Worm (Caenorhabditis elegans) whole organism, L2 larva: Measurements from ENCODE around the gene R05D3.8.

ENCODE experiments used
- C34F6.9 ChIP-seq: fragments of 150-350 bp; optimal IDR thresholded peaks from 2 replicates; lab custom pipeline; 2014; ENCODE audit warnings: missing biosample characterization, missing genetic modification characterization
- F13H6.1 ChIP-seq: sonication (generic microtip); optimal IDR thresholded peaks from 2 replicates; lab custom pipeline; 2016; ENCODE audit warnings: missing genetic modification characterization, missing compliant biosample characterization
- R02D3.7 ChIP-seq: fragments of 150-350 bp; optimal IDR thresholded peaks from 2 replicates; lab custom pipeline; 2014; ENCODE audit warnings: missing biosample characterization, missing genetic modification characterization
- Y55F3AM.14 ChIP-seq: fragments of 200-800 bp; sonication (Bioruptor generic); optimal IDR thresholded peaks from 2 replicates; lab custom pipeline; 2018; ENCODE audit warnings: mild to moderate bottlenecking, missing genetic modification characterization, missing compliant biosample characterization
- ZK546.5 ChIP-seq: sonication (generic microtip); optimal IDR thresholded peaks from 2 replicates; lab custom pipeline; 2017; ENCODE audit warnings: missing biosample characterization, missing genetic modification characterization
- alr-1 ChIP-seq: fragments of 150-350 bp; optimal IDR thresholded peaks from 2 replicates; lab custom pipeline; 2014; ENCODE audit warnings: missing biosample characterization, missing genetic modification characterization
- aly-2 ChIP-seq: fragments of 150-350 bp; optimal IDR thresholded peaks from 2 replicates; lab custom pipeline; 2014; ENCODE audit warnings: missing biosample characterization, missing genetic modification characterization
- blmp-1 ChIP-seq: sonication (generic microtip); optimal IDR thresholded peaks from 2 replicates; lab custom pipeline; 2017; ENCODE audit warnings: missing genetic modification characterization, mild to moderate bottlenecking, missing compliant biosample characterization, antibody characterized with exemption, moderate library complexity; ENCODE audit not compliant: insufficient read depth
- ceh-82 ChIP-seq: fragments of 150-350 bp; optimal IDR thresholded peaks from 2 replicates; lab custom pipeline; 2014; ENCODE audit warnings: missing biosample characterization, missing genetic modification characterization
- crh-2 ChIP-seq: sonication (generic microtip); optimal IDR thresholded peaks from 2 replicates; lab custom pipeline; 2017; ENCODE audit warnings: missing biosample characterization, missing genetic modification characterization
- dmd-4 ChIP-seq: sonication (generic microtip); optimal IDR thresholded peaks from 2 replicates; lab custom pipeline; 2017; ENCODE audit warnings: missing biosample characterization, missing genetic modification characterization
- egl-27 ChIP-seq: sonication (generic microtip); optimal IDR thresholded peaks from 3 replicates; lab custom pipeline; 2017; ENCODE audit warnings: missing biosample characterization, missing genetic modification reagents, missing genetic modification characterization
- elt-1 ChIP-seq: fragments of 150-350 bp; optimal IDR thresholded peaks from 2 replicates; lab custom pipeline; 2014; ENCODE audit warnings: missing biosample characterization, missing genetic modification characterization
- fos-1 ChIP-seq: fragments of 150-350 bp; optimal IDR thresholded peaks from 2 replicates; lab custom pipeline; 2014; ENCODE audit warnings: missing biosample characterization, missing genetic modification characterization
- lin-11 ChIP-seq: fragments of 150-350 bp; sonication (generic microtip); optimal IDR thresholded peaks from 2 replicates; lab custom pipeline; 2014; ENCODE audit warnings: missing biosample characterization, missing genetic modification characterization, inconsistent platforms, mixed read lengths
- lin-13 ChIP-seq: fragments of 150-350 bp; optimal IDR thresholded peaks from 2 replicates; lab custom pipeline; 2014; ENCODE audit warnings: missing biosample characterization, missing genetic modification reagents, missing genetic modification characterization
- lin-39 ChIP-seq: fragments of 150-350 bp; optimal IDR thresholded peaks from 2 replicates; lab custom pipeline; 2014; ENCODE audit warnings: missing biosample characterization, missing genetic modification reagents, missing genetic modification characterization
- mab-5 ChIP-seq: fragments of 150-350 bp; optimal IDR thresholded peaks from 2 replicates; lab custom pipeline; 2014; ENCODE audit warnings: missing biosample characterization, missing genetic modification characterization
- mbf-1 ChIP-seq: sonication (generic microtip); optimal IDR thresholded peaks from 2 replicates; lab custom pipeline; 2017; ENCODE audit warnings: missing biosample characterization, missing genetic modification characterization
- nhr-11 ChIP-seq: fragments of 150-350 bp; optimal IDR thresholded peaks from 2 replicates; lab custom pipeline; 2014; ENCODE audit warnings: missing biosample characterization, missing genetic modification characterization
- nhr-12 ChIP-seq: fragments of 150-350 bp; optimal IDR thresholded peaks from 2 replicates; lab custom pipeline; 2014; ENCODE audit warnings: missing biosample characterization, missing genetic modification characterization
- nhr-129 ChIP-seq: fragments of 150-350 bp; optimal IDR thresholded peaks from 2 replicates; lab custom pipeline; 2014; ENCODE audit warnings: missing biosample characterization, missing genetic modification characterization
- nhr-21 ChIP-seq: fragments of 150-350 bp; optimal IDR thresholded peaks from 2 replicates; lab custom pipeline; 2014; ENCODE audit warnings: missing biosample characterization, missing genetic modification characterization
- nhr-23 ChIP-seq: fragments of 150-350 bp; optimal IDR thresholded peaks from 2 replicates; lab custom pipeline; 2014; ENCODE audit warnings: missing biosample characterization, missing genetic modification reagents, missing genetic modification characterization
- nhr-237 ChIP-seq: fragments of 150-350 bp; optimal IDR thresholded peaks from 2 replicates; lab custom pipeline; 2014; ENCODE audit warnings: missing biosample characterization, missing genetic modification characterization
- nhr-25 ChIP-seq: fragments of 150-350 bp; sonication (generic microtip); optimal IDR thresholded peaks from 3 replicates; lab custom pipeline; 2014; ENCODE audit warnings: missing biosample characterization, missing genetic modification characterization
- nhr-6 ChIP-seq: fragments of 150-350 bp; optimal IDR thresholded peaks from 2 replicates; lab custom pipeline; 2014; ENCODE audit warnings: missing biosample characterization, missing genetic modification characterization
- nhr-77 ChIP-seq: fragments of 150-350 bp; optimal IDR thresholded peaks from 2 replicates; lab custom pipeline; 2014; ENCODE audit warnings: missing biosample characterization, missing genetic modification characterization
- peb-1 ChIP-seq: fragments of 150-350 bp; optimal IDR thresholded peaks from 2 replicates; lab custom pipeline; 2014; ENCODE audit warnings: missing biosample characterization, missing genetic modification characterization
- skn-1 ChIP-seq: sonication (generic microtip); optimal IDR thresholded peaks from 2 replicates; lab custom pipeline; 2017; ENCODE audit warnings: missing biosample characterization, missing genetic modification characterization
- sma-3 ChIP-seq: sonication (generic microtip); optimal IDR thresholded peaks from 2 replicates; lab custom pipeline; 2016; ENCODE audit warnings: missing genetic modification reagents, missing genetic modification characterization, missing compliant biosample characterization
- sma-9 ChIP-seq, 2 experiments: fragments of 150-350 bp in 1 of 2; sonication (generic microtip) in 1 of 2; optimal IDR thresholded peaks; 2 replicates each; lab custom pipeline; 2014 to 2016; ENCODE audit warnings: missing genetic modification characterization in 2 of 2, mild to moderate bottlenecking in 1 of 2, missing biosample characterization in 1 of 2, missing compliant biosample characterization in 1 of 2, missing genetic modification reagents in 1 of 2, moderate library complexity in 1 of 2
- unc-39 ChIP-seq: fragments of 150-350 bp; optimal IDR thresholded peaks from 2 replicates; lab custom pipeline; 2014; ENCODE audit warnings: missing biosample characterization, missing genetic modification characterization
- unc-55 ChIP-seq: fragments of 150-350 bp; sonication (generic microtip); optimal IDR thresholded peaks from 3 replicates; lab custom pipeline; 2014; ENCODE audit warnings: missing biosample characterization, missing genetic modification reagents, missing genetic modification characterization
- unc-62 ChIP-seq: fragments of 150-350 bp; optimal IDR thresholded peaks from 2 replicates; lab custom pipeline; 2014; ENCODE audit warnings: missing biosample characterization, missing genetic modification reagents, missing genetic modification characterization
- zag-1 ChIP-seq: fragments of 150-350 bp; optimal IDR thresholded peaks from 2 replicates; lab custom pipeline; 2014; ENCODE audit warnings: missing biosample characterization, missing genetic modification characterization
- ztf-1 ChIP-seq: fragments of 200-800 bp; sonication (Bioruptor generic); conservative IDR thresholded peaks from 2 replicates; pipeline ENCODE4 v1.3.6; 2022; ENCODE audit warnings: missing genetic modification characterization, missing compliant biosample characterization

R05D3.8 gene

DNA sequence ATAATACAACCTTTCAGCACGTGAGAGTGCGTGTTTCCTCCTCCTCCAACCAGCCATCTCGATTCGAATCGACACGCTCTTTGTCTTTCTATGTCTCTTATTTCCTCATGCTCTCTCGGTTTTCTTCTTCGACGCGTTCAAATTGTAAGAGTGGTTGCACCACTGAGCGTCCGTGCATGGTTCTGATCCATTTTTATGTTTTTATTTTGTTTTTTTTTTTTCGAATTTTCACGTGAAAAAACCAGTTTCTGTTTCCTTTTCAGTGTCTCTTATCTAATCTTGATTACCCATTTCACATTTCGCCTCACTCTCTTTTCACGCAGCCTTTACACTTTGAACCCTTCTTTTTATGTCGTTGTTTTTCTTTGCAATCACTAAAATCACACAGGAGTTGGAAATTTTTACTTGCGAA, 12.7 kb upstream of the R05D3.8 start (continued):
- TF ChIP-seq F13H6.1, result peak; percentile 54
- no peak for TF ChIP-seq ceh-82 (tag; lab: Kevin White, UChicago)
- TF ChIP-seq egl-27 (tag; lab: Kevin White, UChicago), result no peak

DNA sequence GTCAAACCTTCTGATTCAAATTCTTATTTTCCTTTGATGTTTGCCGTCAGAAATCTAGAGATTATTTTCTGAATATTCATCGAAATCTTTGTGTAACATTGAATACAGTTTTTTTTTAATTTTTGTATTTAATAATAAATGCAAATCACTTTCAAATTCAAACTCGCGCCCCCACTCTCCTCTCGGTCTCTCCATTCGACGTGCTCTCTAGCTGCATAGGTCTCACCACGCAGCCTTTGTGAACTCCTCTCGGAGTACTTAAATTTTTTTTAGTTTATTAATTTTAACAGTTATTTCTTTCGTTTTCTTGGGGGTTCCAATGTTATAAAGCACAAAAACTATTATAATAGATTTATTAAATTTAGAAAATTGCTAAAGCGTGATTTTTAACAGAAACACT, 12.1 kb upstream of the R05D3.8 start:
- TF ChIP-seq dmd-4 (tag; lab: Kevin White, UChicago) (no peak), nhr-6 (tag; lab: Kevin White, UChicago) (no peak), unc-55 (GFP tag; lab: Kevin White, UChicago) (peak; percentile 16)

DNA sequence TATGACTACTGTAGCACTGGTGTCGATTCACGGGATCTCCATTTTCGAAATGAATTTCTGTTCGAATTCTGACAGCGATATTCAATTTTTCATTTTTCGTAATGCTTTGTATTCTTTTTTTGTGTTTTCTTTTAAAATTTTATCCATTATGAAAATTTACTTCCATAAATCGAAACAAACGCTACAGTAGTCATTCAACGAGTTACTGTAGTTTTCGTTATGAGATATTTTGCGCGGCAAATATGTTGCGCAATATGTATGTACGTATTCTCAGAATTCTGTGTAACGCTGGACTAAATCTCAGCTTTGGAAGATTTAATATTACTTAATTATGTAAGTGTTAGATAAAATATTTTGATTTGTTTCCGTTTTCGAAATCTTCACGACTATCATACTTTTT, 11.0 kb upstream of the R05D3.8 start:
- TF ChIP-seq alr-1 (no peak), nhr-77 (tag; lab: Kevin White, UChicago) (no peak), fos-1 (no peak), nhr-11 (tag; lab: Kevin White, UChicago) (no peak), egl-27 (tag; lab: Kevin White, UChicago) (no peak), ztf-1 (GFP tag; lab: Robert Waterston, UW) (no peak), unc-62 (no peak), nhr-129 (tag; lab: Kevin White, UChicago) (no peak), zag-1 (tag; lab: Kevin White, UChicago) (no peak)
- TF ChIP-seq, all 48 proteins: peak for 0

DNA sequence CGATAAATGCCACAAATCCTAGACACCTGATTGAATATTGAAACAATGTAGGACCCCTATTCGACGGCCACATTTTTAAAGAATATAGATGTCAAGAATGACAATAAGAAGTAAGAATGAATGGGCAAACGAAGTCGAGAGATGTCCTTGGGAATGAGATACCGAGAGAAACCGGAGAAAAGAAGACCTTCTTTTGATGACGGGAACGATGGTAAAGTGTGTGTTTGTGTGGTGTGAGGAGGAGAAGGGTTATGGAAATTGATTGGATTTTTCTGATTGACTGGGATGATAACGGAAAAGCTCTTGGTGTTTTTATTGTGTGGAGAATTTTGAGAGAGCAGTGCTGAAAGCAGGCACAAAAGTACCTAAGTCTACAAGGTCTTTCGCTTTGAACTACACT, 10.5 kb upstream of the R05D3.8 start, which contains the start of gene R05D3.9:
Gene R05D3.9, minus strand, starts transcription at position 101 of the 400 bp plus-strand sequence.
- TF ChIP-seq lin-11, result no peak
- TF ChIP-seq mbf-1, result no peak
- TF ChIP-seq lin-39 (tag; lab: Kevin White, UChicago), result no peak
- no peak for TF ChIP-seq peb-1 (tag; lab: Kevin White, UChicago)
- TF ChIP-seq nhr-23 (tag; lab: Kevin White, UChicago), result no peak
- TF ChIP-seq dmd-4 (tag; lab: Kevin White, UChicago), result no peak
- TF ChIP-seq egl-27 (tag; lab: Kevin White, UChicago), result no peak
- TF ChIP-seq sma-9 (GFP tag; optimal IDR thresholded peaks at IDR 0.05; lab: Kevin White, UChicago), result no peak
- no peak for TF ChIP-seq sma-9 (tag; optimal IDR thresholded peaks at IDR 0.05; lab: Kevin White, UChicago)
- no peak for TF ChIP-seq sma-3
- TF ChIP-seq ZK546.5 (tag; lab: Kevin White, UChicago), result no peak
- no peak for TF ChIP-seq mab-5 (tag; lab: Kevin White, UChicago)
- TF ChIP-seq unc-55 (GFP tag; lab: Kevin White, UChicago), result no peak
- no peak for TF ChIP-seq crh-2
- no peak for TF ChIP-seq ztf-1 (GFP tag; lab: Robert Waterston, UW)
- no peak for TF ChIP-seq aly-2 (tag; lab: Kevin White, UChicago)

DNA sequence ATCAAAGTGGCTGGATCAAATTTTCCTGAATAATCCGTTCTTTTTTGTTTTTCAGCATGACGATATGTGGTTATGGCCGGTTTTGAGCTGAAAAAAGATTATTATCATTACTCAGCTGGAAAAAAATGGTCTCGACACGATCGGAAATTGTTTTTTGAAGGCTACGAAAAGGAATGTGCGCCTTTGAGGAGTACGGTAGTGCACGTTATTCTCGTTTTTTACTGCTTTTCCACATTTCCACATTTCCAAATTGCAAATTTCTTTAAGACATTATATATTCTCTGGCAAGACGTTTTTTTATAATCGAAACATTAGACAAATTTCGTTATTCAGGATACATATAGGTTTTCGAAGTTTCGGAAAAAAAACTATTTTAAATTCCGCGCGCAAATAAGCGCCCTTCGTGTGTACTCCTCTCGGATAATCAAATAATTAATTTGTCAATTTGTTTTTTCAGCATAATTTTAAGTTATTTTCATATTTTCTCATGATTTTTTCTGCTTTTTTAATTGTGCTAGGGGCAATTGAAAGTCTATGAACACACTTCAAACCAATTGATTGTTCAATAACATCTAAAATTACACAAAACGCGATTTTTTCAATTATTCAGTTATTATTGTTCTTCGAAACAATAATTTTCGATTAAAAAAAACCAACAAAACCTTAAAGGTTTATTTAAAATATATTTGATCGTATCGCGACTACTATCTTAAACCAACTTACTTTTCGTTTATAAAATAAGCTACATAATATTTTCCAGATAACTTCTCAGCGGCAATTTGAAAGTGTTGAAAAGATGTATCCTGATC, 5.3 kb upstream of the R05D3.8 start, which contains the start of gene R05D3.3:
Gene R05D3.3, plus strand, starts transcription at position 759 of the 809 bp plus-strand sequence.
- TF ChIP-seq unc-55 (GFP tag; lab: Kevin White, UChicago) (no peak), R02D3.7 (no peak), nhr-12 (tag; lab: Kevin White, UChicago) (no peak), F13H6.1 (no peak), alr-1 (no peak), mab-5 (tag; lab: Kevin White, UChicago) (no peak), elt-1 (tag; lab: Kevin White, UChicago) (no peak), C34F6.9 (tag; lab: Kevin White, UChicago) (no peak), aly-2 (tag; lab: Kevin White, UChicago) (no peak), lin-39 (tag; lab: Kevin White, UChicago) (no peak), nhr-25 (tag; lab: Kevin White, UChicago) (no peak)

DNA sequence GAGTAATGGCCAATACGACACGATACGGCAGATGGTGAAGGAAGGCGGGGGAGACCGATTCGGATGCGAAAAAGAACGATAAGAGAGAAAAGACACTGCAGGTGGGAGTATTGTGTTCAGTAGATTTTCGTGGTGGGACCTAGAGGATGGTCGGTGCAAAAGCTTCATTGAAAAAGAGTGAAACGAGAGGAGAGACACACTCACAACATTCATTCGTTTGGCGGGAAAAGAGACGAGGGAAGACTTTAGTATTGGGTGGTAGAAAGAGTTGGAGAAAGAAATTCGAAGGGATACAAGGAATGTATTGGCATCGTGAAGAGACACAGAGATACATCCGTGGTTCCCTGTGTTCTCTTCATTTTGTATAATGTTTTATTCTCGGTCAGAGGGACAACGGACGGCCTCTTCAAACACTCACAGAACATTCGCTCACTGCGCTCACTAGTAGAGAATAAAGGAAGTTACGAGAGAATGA, 1.7 kb downstream of the R05D3.8 start:
- TF ChIP-seq sma-3 (peak; percentile 66), nhr-77 (tag; lab: Kevin White, UChicago) (no peak), nhr-237 (tag; lab: Kevin White, UChicago) (no peak), nhr-6 (tag; lab: Kevin White, UChicago) (peak; percentile 85), unc-55 (GFP tag; lab: Kevin White, UChicago) (peak; percentile 91), blmp-1 (tag; lab: Kevin White, UChicago) (peak; percentile 48), crh-2 (peak; percentile 91), alr-1 (no peak), skn-1 (peak; percentile 1), lin-13 (GFP tag; lab: Kevin White, UChicago) (peak; percentile 71), lin-11 (peak; percentile 28), mab-5 (tag; lab: Kevin White, UChicago) (peak; percentile 44), zag-1 (tag; lab: Kevin White, UChicago) (peak; percentile 51), egl-27 (tag; lab: Kevin White, UChicago) (no peak), elt-1 (tag; lab: Kevin White, UChicago) (no peak), nhr-12 (tag; lab: Kevin White, UChicago) (no peak), ZK546.5 (tag; lab: Kevin White, UChicago) (no peak), unc-39 (tag; lab: Kevin White, UChicago) (no peak), nhr-21 (tag; lab: Kevin White, UChicago) (peak; percentile 56), C34F6.9 (tag; lab: Kevin White, UChicago) (peak; percentile 94), Y55F3AM.14 (no peak), aly-2 (tag; lab: Kevin White, UChicago) (no peak), sma-9 (GFP tag; optimal IDR thresholded peaks at IDR 0.05; lab: Kevin White, UChicago) (peak; percentile 75), sma-9 (tag; optimal IDR thresholded peaks at IDR 0.05; lab: Kevin White, UChicago) (no peak)
